Fruit fly (Drosophila melanogaster): ENCODE results near the gene Rpp30.

DNA sequence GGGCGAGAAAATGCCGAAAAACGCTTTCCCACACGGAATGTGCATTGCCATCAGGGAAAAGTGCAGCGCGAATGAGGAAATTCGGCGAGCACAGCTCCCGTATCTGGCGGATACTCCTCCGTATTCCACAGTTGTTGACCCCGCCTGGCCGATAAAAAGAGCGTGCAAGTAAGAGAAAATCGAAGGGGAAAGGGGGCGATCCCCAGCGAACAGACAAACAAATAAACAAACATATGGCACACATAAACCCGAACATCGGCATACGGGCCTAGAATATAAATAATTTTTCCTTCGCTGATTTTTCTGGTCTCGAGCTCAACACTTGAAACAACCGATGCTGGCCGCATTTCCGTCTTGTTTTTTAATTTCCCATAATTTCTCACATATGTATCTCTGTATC lies 38.2 kb upstream of the Rpp30 start:
- TF ChIP-seq cnc (optimal IDR thresholded peaks at IDR 0.05) (no peak), CG7101 (tag; optimal IDR thresholded peaks at IDR 0.05) (no peak), toe (GFP tag; optimal IDR thresholded peaks at IDR 0.05) (no peak), bab1 (GFP tag; optimal IDR thresholded peaks at IDR 0.05) (no peak), CG12768 (GFP tag; optimal IDR thresholded peaks at IDR 0.05) (no peak), Clk (GFP tag; optimal IDR thresholded peaks at IDR 0.05) (no peak), Crg-1 (GFP tag; optimal IDR thresholded peaks at IDR 0.05) (no peak), CG7045 (GFP tag; optimal IDR thresholded peaks at IDR 0.05) (no peak), Mnt (GFP tag; optimal IDR thresholded peaks at IDR 0.05) (no peak), CG1620 (GFP tag; optimal IDR thresholded peaks at IDR 0.05) (no peak), tj (GFP tag; optimal IDR thresholded peaks at IDR 0.05) (no peak), kay (GFP tag; ENCODE audit: borderline replicate concordance) (no peak), ovo (GFP tag; optimal IDR thresholded peaks at IDR 0.05) (no peak)
